Fruit fly (Drosophila melanogaster) whole organism, embryonic: ENCODE data around the gene aqz.

Experiments
- Asciz ChIP-seq: fragments of 200-800 bp; sonication (Bioruptor generic); optimal IDR thresholded peaks from 2 replicates; lab custom pipeline; 2017; ENCODE audit warnings: missing biosample characterization, mild to moderate bottlenecking, missing genetic modification characterization, missing genetic modification reagents
- BtbVII ChIP-seq: fragments of 200-800 bp; sonication (Bioruptor generic); optimal IDR thresholded peaks from 3 replicates; lab custom pipeline; 2017; ENCODE audit warnings: missing biosample characterization, mild to moderate bottlenecking, missing genetic modification characterization
- CG11504 ChIP-seq: fragments of 200-800 bp; sonication (Bioruptor generic); optimal IDR thresholded peaks from 3 replicates; lab custom pipeline; 2019; ENCODE audit warnings: missing biosample characterization, mild to moderate bottlenecking, missing genetic modification characterization, moderate library complexity
- CG13775 ChIP-seq: fragments of 200-800 bp; sonication (Bioruptor generic); optimal IDR thresholded peaks from 3 replicates; lab custom pipeline; 2017; ENCODE audit warnings: missing biosample characterization, mild to moderate bottlenecking, missing genetic modification characterization
- CG17385 ChIP-seq: fragments of 200-800 bp; sonication (Bioruptor generic); optimal IDR thresholded peaks from 3 replicates; lab custom pipeline; 2018; ENCODE audit warnings: missing biosample characterization, mild to moderate bottlenecking, missing genetic modification characterization
- CG17568 ChIP-seq: fragments of 200-800 bp; sonication (Bioruptor generic); optimal IDR thresholded peaks from 2 replicates; lab custom pipeline; 2018; ENCODE audit warnings: missing biosample characterization, mild to moderate bottlenecking, missing genetic modification characterization, moderate library complexity
- CG17802 ChIP-seq: fragments of 200-800 bp; sonication (Bioruptor generic); optimal IDR thresholded peaks from 2 replicates; lab custom pipeline; 2018; ENCODE audit warnings: missing biosample characterization, mild to moderate bottlenecking, missing genetic modification characterization, moderate library complexity
- CG2116 ChIP-seq: fragments of 200-800 bp; sonication (Bioruptor generic); optimal IDR thresholded peaks from 3 replicates; lab custom pipeline; 2018; ENCODE audit warnings: missing biosample characterization, mild to moderate bottlenecking, missing genetic modification characterization
- CG2889 ChIP-seq: fragments of 200-800 bp; sonication (Bioruptor generic); IDR thresholded peaks from 3 replicates; pipeline ENCODE4 v1.3.6; 2022; ENCODE audit warnings: missing biosample characterization, missing genetic modification characterization
- CG30431 ChIP-seq: fragments of 200-800 bp; sonication (Bioruptor generic); optimal IDR thresholded peaks from 2 replicates; lab custom pipeline; 2017; ENCODE audit warnings: missing biosample characterization, missing genetic modification characterization
- CG32767 ChIP-seq: fragments of 200-800 bp; sonication (Bioruptor generic); IDR thresholded peaks from 2 replicates; pipeline ENCODE4 v1.3.6; 2022; ENCODE audit warnings: missing biosample characterization, missing genetic modification characterization
- CG34422 ChIP-seq: fragments of 200-800 bp; sonication (Bioruptor generic); IDR thresholded peaks from 3 replicates; pipeline ENCODE4 v1.3.6; 2022; ENCODE audit warnings: missing biosample characterization, missing genetic modification characterization
- CG42726 ChIP-seq: fragments of 200-800 bp; sonication (Bioruptor generic); IDR thresholded peaks from 2 replicates; pipeline ENCODE4 v1.3.6; 2022; ENCODE audit warnings: missing biosample characterization, missing genetic modification characterization; ENCODE audit not compliant: partially characterized antibody
- CG4404 ChIP-seq: fragments of 200-800 bp; sonication (Bioruptor generic); IDR thresholded peaks from 2 replicates; pipeline ENCODE4 v1.3.6; 2022; ENCODE audit warnings: missing biosample characterization, missing genetic modification characterization
- CG5245 ChIP-seq: fragments of 200-800 bp; sonication (Bioruptor generic); optimal IDR thresholded peaks from 3 replicates; lab custom pipeline; 2016; ENCODE audit warnings: missing biosample characterization, missing genetic modification characterization
- CG8281 ChIP-seq: fragments of 200-800 bp; sonication (Bioruptor generic); optimal IDR thresholded peaks from 2 replicates; lab custom pipeline; 2018; ENCODE audit warnings: missing biosample characterization, mild to moderate bottlenecking, missing genetic modification characterization, moderate library complexity
- CG8924 ChIP-seq: fragments of 200-800 bp; optimal IDR thresholded peaks from 3 replicates; lab custom pipeline; 2019; ENCODE audit warnings: missing biosample characterization, mild to moderate bottlenecking, missing genetic modification characterization, moderate library complexity
- CG9437 ChIP-seq: fragments of 200-800 bp; sonication (Bioruptor generic); optimal IDR thresholded peaks from 2 replicates; lab custom pipeline; 2018; ENCODE audit warnings: missing biosample characterization, mild to moderate bottlenecking, missing genetic modification characterization
- D19B ChIP-seq: fragments of 200-800 bp; sonication (Bioruptor generic); optimal IDR thresholded peaks from 2 replicates; lab custom pipeline; 2017; ENCODE audit warnings: missing biosample characterization, mild to moderate bottlenecking, missing genetic modification characterization
- Drgx ChIP-seq: fragments of 200-800 bp; sonication (Bioruptor generic); IDR thresholded peaks from 2 replicates; pipeline ENCODE4 v1.3.6; 2022; ENCODE audit warnings: missing biosample characterization, missing genetic modification characterization
- E2f2 ChIP-seq: fragments of 200-800 bp; sonication (Bioruptor generic); IDR thresholded peaks from 2 replicates; pipeline ENCODE4 v1.3.6; 2022; ENCODE audit warnings: missing biosample characterization, missing genetic modification characterization
- HLH3B ChIP-seq: fragments of 200-800 bp; sonication (Bioruptor generic); IDR thresholded peaks from 2 replicates; pipeline ENCODE4 v1.3.6; 2022; ENCODE audit warnings: missing biosample characterization, missing genetic modification characterization
- Hr3 ChIP-seq: fragments of 200-800 bp; sonication (Bioruptor generic); optimal IDR thresholded peaks from 3 replicates; lab custom pipeline; 2016; ENCODE audit warnings: missing biosample characterization, missing genetic modification characterization
- Hr78 ChIP-seq, 2 experiments: fragments of 200-800 bp in 1 of 2; fragments of >200 bp in 1 of 2; sonication (Bioruptor generic) in 1 of 2; optimal IDR thresholded peaks; 2 replicates each; lab custom pipeline; 2017 to 2019; ENCODE audit warnings: missing biosample characterization in 2 of 2, missing genetic modification characterization in 2 of 2, mild to moderate bottlenecking in 1 of 2, moderate library complexity in 1 of 2
- NFAT ChIP-seq: fragments of 200-800 bp; sonication (Bioruptor generic); IDR thresholded peaks from 2 replicates; pipeline ENCODE4 v1.3.6; 2022; ENCODE audit warnings: missing biosample characterization, missing genetic modification characterization
- Sox102F ChIP-seq: fragments of 200-800 bp; sonication (Bioruptor generic); optimal IDR thresholded peaks from 2 replicates; lab custom pipeline; 2018; ENCODE audit warnings: missing biosample characterization, mild to moderate bottlenecking, missing genetic modification characterization, moderate library complexity
- Spps ChIP-seq: fragments of 200-800 bp; sonication (Bioruptor generic); optimal IDR thresholded peaks from 2 replicates; lab custom pipeline; 2018; ENCODE audit warnings: missing biosample characterization, mild to moderate bottlenecking, missing genetic modification characterization
- Usf ChIP-seq: fragments of 200-800 bp; sonication (Bioruptor generic); optimal IDR thresholded peaks from 2 replicates; lab custom pipeline; 2017; ENCODE audit warnings: missing genotype, missing biosample characterization, missing genetic modification characterization
- Vsx1 ChIP-seq: fragments of 200-800 bp; sonication (Bioruptor generic); optimal IDR thresholded peaks from 2 replicates; lab custom pipeline; 2017; ENCODE audit warnings: missing biosample characterization, mild to moderate bottlenecking, missing genetic modification characterization, missing genetic modification reagents
- Xrp1 ChIP-seq: fragments of 200-800 bp; sonication (Bioruptor generic); IDR thresholded peaks from 2 replicates; pipeline ENCODE4 v1.3.6; 2022; ENCODE audit warnings: missing biosample characterization, missing genetic modification characterization
- dm ChIP-seq: fragments of 200-800 bp; sonication (Bioruptor generic); optimal IDR thresholded peaks from 3 replicates; lab custom pipeline; 2016; ENCODE audit warnings: missing biosample characterization, missing genetic modification characterization
- en ChIP-seq: fragments of 200-800 bp; sonication (Bioruptor generic); optimal IDR thresholded peaks from 2 replicates; lab custom pipeline; 2016; ENCODE audit warnings: missing biosample characterization, missing genetic modification characterization
- fd96Cb ChIP-seq: fragments of 200-800 bp; sonication (Bioruptor generic); optimal IDR thresholded peaks from 2 replicates; lab custom pipeline; 2018; ENCODE audit warnings: missing biosample characterization, mild to moderate bottlenecking, missing genetic modification characterization, moderate library complexity
- gem ChIP-seq: fragments of 200-800 bp; sonication (Bioruptor generic); optimal IDR thresholded peaks from 2 replicates; lab custom pipeline; 2019; ENCODE audit warnings: missing biosample characterization, mild to moderate bottlenecking, missing genetic modification characterization, moderate library complexity
- gfzf ChIP-seq: fragments of 200-800 bp; sonication (Bioruptor generic); optimal IDR thresholded peaks from 2 replicates; lab custom pipeline; 2016; ENCODE audit warnings: missing biosample characterization, mild to moderate bottlenecking, missing genetic modification characterization, moderate library complexity
- hkb ChIP-seq, 2 experiments: fragments of 200-800 bp in 1 of 2; fragments of >200 bp in 1 of 2; sonication (Bioruptor generic) in 1 of 2; IDR thresholded peaks in 1 of 2; optimal IDR thresholded peaks in 1 of 2; 2 replicates each; pipeline versions ENCODE4 v1.3.6 to Lab custom; 2017 to 2022; ENCODE audit warnings: missing biosample characterization in 1 of 2, missing genetic modification characterization in 1 of 2
- jing ChIP-seq: fragments of 200-800 bp; sonication (Bioruptor generic); optimal IDR thresholded peaks from 2 replicates; lab custom pipeline; 2018; ENCODE audit warnings: missing biosample characterization, mild to moderate bottlenecking, missing genetic modification characterization
- onecut ChIP-seq: fragments of 200-800 bp; sonication (Bioruptor generic); IDR thresholded peaks from 2 replicates; pipeline ENCODE4 v1.3.6; 2022; ENCODE audit warnings: missing biosample characterization, missing genetic modification characterization
- pita ChIP-seq: fragments of 200-800 bp; sonication (Bioruptor generic); optimal IDR thresholded peaks from 2 replicates; lab custom pipeline; 2017; ENCODE audit warnings: missing biosample characterization, mild to moderate bottlenecking, missing genetic modification characterization
- pnt ChIP-seq: fragments of 200-800 bp; sonication (Bioruptor generic); optimal IDR thresholded peaks from 3 replicates; lab custom pipeline; 2016; ENCODE audit warnings: missing biosample characterization, missing genetic modification characterization
- pros ChIP-seq: fragments of 200-800 bp; sonication (Bioruptor generic); optimal IDR thresholded peaks from 3 replicates; lab custom pipeline; 2019; ENCODE audit warnings: missing biosample characterization, mild to moderate bottlenecking, missing genetic modification characterization, moderate library complexity
- pzg ChIP-seq: fragments of 200-800 bp; sonication (Bioruptor generic); optimal IDR thresholded peaks from 3 replicates; lab custom pipeline; 2018; ENCODE audit warnings: missing biosample characterization, mild to moderate bottlenecking, missing genetic modification characterization, moderate library complexity
- ranshi ChIP-seq: fragments of 200-800 bp; sonication (Bioruptor generic); IDR thresholded peaks from 2 replicates; pipeline ENCODE4 v1.3.6; 2022; ENCODE audit warnings: missing biosample characterization, missing genetic modification characterization
- sisA ChIP-seq: fragments of 200-800 bp; sonication (Bioruptor generic); IDR thresholded peaks from 2 replicates; pipeline ENCODE4 v1.3.6; 2022; ENCODE audit warnings: missing biosample characterization, missing genetic modification characterization
- tio ChIP-seq: fragments of 200-800 bp; sonication (Bioruptor generic); optimal IDR thresholded peaks from 2 replicates; lab custom pipeline; 2017; ENCODE audit warnings: missing biosample characterization, missing genetic modification characterization, inconsistent platforms
- vvl ChIP-seq: fragments of 200-800 bp; sonication (Bioruptor generic); IDR thresholded peaks from 2 replicates; pipeline ENCODE4 v1.3.6; 2022; ENCODE audit warnings: missing biosample characterization, missing genetic modification characterization

The aqz gene

DNA sequence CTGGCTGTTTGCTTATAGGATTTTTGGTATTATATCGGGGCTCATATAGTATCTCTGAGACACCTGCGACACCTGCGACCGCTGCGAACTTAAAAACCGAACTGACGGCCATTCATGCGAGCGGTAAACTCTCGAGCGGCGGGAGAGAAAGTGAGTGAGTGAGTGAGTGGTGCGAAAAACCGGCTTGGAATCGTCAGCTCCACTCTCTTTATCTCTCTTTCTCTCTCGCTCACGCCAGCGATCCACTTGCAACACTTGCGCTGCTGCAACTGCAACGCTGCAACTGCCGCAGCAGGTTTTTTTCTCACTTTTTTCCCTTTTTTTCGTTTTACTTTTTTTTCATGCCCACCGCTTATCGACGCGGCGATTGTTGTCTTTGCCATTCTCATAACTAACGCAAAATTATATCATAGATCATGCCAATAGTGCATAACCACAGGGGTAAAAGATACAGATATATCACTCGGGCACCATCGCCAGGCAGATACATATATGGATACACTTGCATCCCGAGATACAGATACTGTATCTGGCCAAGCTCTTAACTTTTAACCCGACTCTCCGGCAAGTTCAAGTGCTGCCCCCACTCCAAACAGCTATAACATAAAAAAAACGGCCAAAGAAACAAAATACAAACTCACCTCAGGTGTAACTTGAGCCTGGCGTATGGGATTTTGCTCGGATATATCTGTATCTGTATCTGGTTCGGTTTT is 27.9 kb downstream of the aqz start (continued):
- TF ChIP-seq Asciz (GFP tag; lab: Kevin White, UChicago) = no peak
- TF ChIP-seq hkb (optimal IDR thresholded peaks at IDR 0.05; lab: Kevin White, UChicago) = no peak
- TF ChIP-seq hkb (GFP tag; IDR thresholded peaks at IDR 0.05; lab: Robert Waterston, UW) = no peak
- TF ChIP-seq CG9437 = no peak
- peak; percentile 19; the same call in 1 of the 2 replicates for TF ChIP-seq vvl

DNA sequence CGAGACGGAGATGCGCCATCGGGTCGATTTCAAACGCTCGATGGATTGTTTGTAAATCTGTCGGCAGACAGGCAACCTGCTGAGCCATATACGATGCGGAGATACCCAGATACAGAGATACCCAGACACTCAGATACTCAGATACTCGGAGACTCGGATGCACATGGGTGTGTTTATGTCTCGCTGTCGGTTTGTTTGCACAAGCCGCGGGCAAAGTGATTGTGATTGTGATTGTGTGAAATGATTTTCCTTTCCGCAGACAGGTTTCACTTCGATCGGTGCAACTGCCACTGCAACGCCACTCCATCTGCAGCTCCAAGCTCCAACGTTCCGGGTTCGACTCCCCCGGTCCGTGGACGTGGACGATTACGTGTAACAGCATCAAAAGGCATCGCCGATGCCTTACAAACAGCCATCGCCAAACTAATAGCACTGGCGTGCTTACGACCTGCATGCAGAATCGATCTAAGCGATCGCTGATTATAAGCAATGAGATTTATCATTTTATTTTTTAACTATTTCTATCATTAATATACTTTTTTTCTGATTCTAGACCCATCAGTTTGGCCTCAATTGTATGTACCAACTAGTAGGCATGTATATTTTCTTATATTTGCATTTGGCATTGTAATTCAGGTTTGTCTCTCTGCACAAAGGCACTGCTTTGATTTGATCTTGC is 31.6 kb downstream of the aqz start:
- TF ChIP-seq Xrp1 (GFP tag; lab: Robert Waterston, UW) (peak; percentile 62), CG17568 (no peak), gfzf (GFP tag; lab: Kevin White, UChicago) (no peak), onecut (GFP tag; lab: Robert Waterston, UW) (0 out of 2 replicates have a peak, but pooled peaks have one; percentile 22), NFAT (GFP tag; lab: Robert Waterston, UW) (0 out of 2 replicates have a peak, but pooled peaks have one; percentile 5), pzg (GFP tag; lab: Kevin White, UChicago) (no peak), pnt (GFP tag; lab: Kevin White, UChicago) (no peak), CG2116 (no peak), CG17385 (GFP tag; lab: Kevin White, UChicago) (peak; percentile 41), gem (peak; percentile 72), Hr3 (GFP tag; lab: Kevin White, UChicago) (peak; percentile 34), HLH3B (peak; percentile 62; the same call in 1 of the 2 replicates), Drgx (peak; percentile 91), pros (GFP tag; lab: Kevin White, UChicago) (no peak), jing (GFP tag; lab: Kevin White, UChicago) (peak; percentile 35), sisA (GFP tag; lab: Robert Waterston, UW) (peak; percentile 56), CG4404 (0 out of 2 replicates have a peak, but pooled peaks have one; percentile 10), CG34422 (GFP tag; lab: Robert Waterston, UW) (0 out of 3 replicates have a peak, but pooled peaks have one; percentile 25), fd96Cb (peak; percentile 56), CG8281 (no peak), CG42726 (GFP tag; lab: Robert Waterston, UW) (no peak), CG8924 (peak; percentile 53), BtbVII (GFP tag; lab: Kevin White, UChicago) (peak; percentile 11), tio (GFP tag; lab: Kevin White, UChicago) (peak; percentile 30), E2f2 (GFP tag; lab: Robert Waterston, UW) (0 out of 2 replicates have a peak, but pooled peaks have one; percentile 20), pita (no peak), Spps (tag; lab: Kevin White, UChicago) (peak; percentile 30), CG5245 (GFP tag; lab: Kevin White, UChicago) (peak; percentile 8), Hr78 (GFP tag; optimal IDR thresholded peaks at IDR 0.05; lab: Kevin White, UChicago) (no peak), dm (GFP tag; lab: Kevin White, UChicago) (no peak), Vsx1 (peak; percentile 17), ranshi (GFP tag; lab: Robert Waterston, UW) (peak; percentile 57), Usf (no peak), CG17802 (peak; percentile 16), CG32767 (GFP tag; lab: Robert Waterston, UW) (peak; percentile 11; the same call in 1 of the 2 replicates), en (GFP tag; lab: Kevin White, UChicago) (no peak), D19B (GFP tag; lab: Kevin White, UChicago) (no peak), Sox102F (GFP tag; lab: Kevin White, UChicago) (peak; percentile 67), CG13775 (GFP tag; lab: Kevin White, UChicago) (no peak), CG30431 (no peak), CG11504 (peak; percentile 77), CG2889 (GFP tag; lab: Robert Waterston, UW) (peak; percentile 15; the same call in 1 of the 3 replicates)
